Worm (Caenorhabditis elegans) whole organism, L4 larva: ENCODE data around the gene F18E9.3.

Experiments used
- F37D6.2 ChIP-seq: sonication (generic microtip); optimal IDR thresholded peaks from 2 replicates; lab custom pipeline; 2016; ENCODE audit warnings: mild to moderate bottlenecking, missing genetic modification characterization, missing compliant biosample characterization
- F44E2.7 ChIP-seq: fragments of 200-800 bp; sonication (Bioruptor generic); IDR thresholded peaks from 2 replicates; pipeline ENCODE4 v2.1.2; 2022; ENCODE audit warnings: missing genetic modification characterization, missing compliant biosample characterization
- F49E8.2 ChIP-seq: sonication (generic microtip); optimal IDR thresholded peaks from 2 replicates; lab custom pipeline; 2016; ENCODE audit warnings: missing compliant biosample characterization, mild to moderate bottlenecking, missing genetic modification characterization, borderline replicate concordance
- T26A8.4 ChIP-seq: fragments of 200-800 bp; sonication (Bioruptor generic); IDR thresholded peaks from 2 replicates; pipeline ENCODE4 v1.3.6; 2022; ENCODE audit warnings: missing genetic modification characterization, missing compliant biosample characterization
- Y105C5A.15 ChIP-seq: fragments of 200-800 bp; sonication (Bioruptor generic); IDR thresholded peaks from 2 replicates; pipeline ENCODE4 v1.3.6; 2022; ENCODE audit warnings: missing genetic modification characterization, missing compliant biosample characterization
- Y48G9A.11 ChIP-seq: fragments of 200-800 bp; sonication (Bioruptor generic); IDR thresholded peaks from 2 replicates; pipeline ENCODE4 v1.3.6; 2022; ENCODE audit warnings: missing genetic modification reagents, missing genetic modification characterization, missing compliant biosample characterization
- Y75B8A.6 ChIP-seq: fragments of 200-800 bp; sonication (Bioruptor generic); IDR thresholded peaks from 2 replicates; pipeline ENCODE4 v1.3.6; 2022; ENCODE audit warnings: missing genetic modification reagents, missing genetic modification characterization, missing compliant biosample characterization
- attf-4 ChIP-seq: sonication (generic microtip); optimal IDR thresholded peaks from 3 replicates; lab custom pipeline; 2017; ENCODE audit warnings: missing biosample characterization, missing genetic modification characterization
- ceh-82 ChIP-seq: sonication (generic microtip); optimal IDR thresholded peaks from 2 replicates; lab custom pipeline; 2017; ENCODE audit warnings: missing biosample characterization, missing genetic modification characterization
- ces-1 ChIP-seq: fragments of 150-350 bp; sonication (generic microtip); optimal IDR thresholded peaks from 4 replicates; lab custom pipeline; 2014; ENCODE audit warnings: missing biosample characterization, missing genetic modification reagents, missing genetic modification characterization
- dmd-8 ChIP-seq: fragments of 200-800 bp; sonication (Bioruptor generic); IDR thresholded peaks from 2 replicates; pipeline ENCODE4 v1.3.6; 2022; ENCODE audit warnings: missing genetic modification characterization, missing compliant biosample characterization
- dmd-9 ChIP-seq: fragments of 200-800 bp; sonication (Bioruptor generic); IDR thresholded peaks from 2 replicates; pipeline ENCODE4 v1.3.6; 2022; ENCODE audit warnings: missing genetic modification reagents, missing genetic modification characterization, missing compliant biosample characterization
- fos-1 ChIP-seq: fragments of 150-350 bp; optimal IDR thresholded peaks from 2 replicates; lab custom pipeline; 2014; ENCODE audit warnings: missing biosample characterization, missing genetic modification characterization
- gei-8 ChIP-seq: fragments of 200-800 bp; sonication (Bioruptor generic); optimal IDR thresholded peaks from 2 replicates; lab custom pipeline; 2018; ENCODE audit warnings: mild to moderate bottlenecking, missing genetic modification characterization, missing compliant biosample characterization
- lin-13 ChIP-seq: fragments of 150-350 bp; optimal IDR thresholded peaks from 2 replicates; lab custom pipeline; 2014; ENCODE audit warnings: missing biosample characterization, missing genetic modification reagents, missing genetic modification characterization
- lin-29 ChIP-seq: fragments of 200-800 bp; sonication (Bioruptor generic); IDR thresholded peaks from 2 replicates; pipeline ENCODE4 v1.3.6; 2022; ENCODE audit warnings: missing genetic modification reagents, missing genetic modification characterization, missing compliant biosample characterization
- lin-38 ChIP-seq: fragments of 200-800 bp; sonication (Bioruptor generic); IDR thresholded peaks from 2 replicates; pipeline ENCODE4 v1.3.6; 2022; ENCODE audit warnings: missing genetic modification reagents, missing genetic modification characterization, missing compliant biosample characterization
- lin-39 ChIP-seq: fragments of 150-350 bp; optimal IDR thresholded peaks from 2 replicates; lab custom pipeline; 2014; ENCODE audit warnings: missing biosample characterization, missing genetic modification reagents, missing genetic modification characterization
- madf-5 ChIP-seq, 2 experiments: fragments of 200-800 bp; sonication (Bioruptor generic); IDR thresholded peaks; 2 replicates each; pipeline ENCODE4 v1.3.6; 2022; ENCODE audit warnings: missing compliant biosample characterization in 2 of 2, missing genetic modification characterization in 2 of 2
- mdl-1 ChIP-seq, 2 experiments: fragments of 150-350 bp in 1 of 2; sonication (generic microtip) in 1 of 2; optimal IDR thresholded peaks; 2 replicates each; lab custom pipeline; 2014 to 2017; ENCODE audit warnings: missing biosample characterization in 2 of 2, missing genetic modification characterization in 2 of 2
- mep-1 ChIP-seq: fragments of 150-350 bp; sonication (generic microtip); optimal IDR thresholded peaks from 3 replicates; lab custom pipeline; 2014; ENCODE audit warnings: missing biosample characterization, missing genetic modification characterization
- nhr-11 ChIP-seq: fragments of 150-350 bp; optimal IDR thresholded peaks from 2 replicates; lab custom pipeline; 2014; ENCODE audit warnings: missing biosample characterization, missing genetic modification characterization
- nhr-111 ChIP-seq: fragments of 200-800 bp; sonication (Bioruptor generic); optimal IDR thresholded peaks from 2 replicates; lab custom pipeline; 2018; ENCODE audit warnings: mild to moderate bottlenecking, missing genetic modification characterization, missing compliant biosample characterization
- nhr-28 ChIP-seq: fragments of 150-350 bp; optimal IDR thresholded peaks from 2 replicates; lab custom pipeline; 2014; ENCODE audit warnings: missing biosample characterization, missing genetic modification characterization
- nhr-48 ChIP-seq: sonication (generic microtip); optimal IDR thresholded peaks from 2 replicates; lab custom pipeline; 2016; ENCODE audit warnings: mild to moderate bottlenecking, missing genetic modification characterization, missing compliant biosample characterization
- pqm-1 ChIP-seq: sonication (generic microtip); optimal IDR thresholded peaks from 2 replicates; lab custom pipeline; 2017; ENCODE audit warnings: missing biosample characterization, missing genetic modification characterization
- rbr-2 ChIP-seq: sonication (generic microtip); optimal IDR thresholded peaks from 2 replicates; lab custom pipeline; 2016; ENCODE audit warnings: missing genotype, missing genetic modification characterization, missing compliant biosample characterization
- set-16 ChIP-seq: fragments of 200-800 bp; sonication (Bioruptor generic); IDR thresholded peaks from 2 replicates; pipeline ENCODE4 v1.3.6; 2022; ENCODE audit warnings: missing genetic modification reagents, missing genetic modification characterization, missing compliant biosample characterization
- spr-1 ChIP-seq: sonication (generic microtip); optimal IDR thresholded peaks from 2 replicates; lab custom pipeline; 2016; ENCODE audit warnings: mild to moderate bottlenecking, missing genetic modification characterization, missing compliant biosample characterization
- tag-97 ChIP-seq: fragments of 200-800 bp; sonication (Bioruptor generic); IDR thresholded peaks from 2 replicates; pipeline ENCODE4 v1.3.6; 2022; ENCODE audit warnings: missing genetic modification characterization, missing compliant biosample characterization
- unc-39 ChIP-seq: sonication (generic microtip); optimal IDR thresholded peaks from 2 replicates; lab custom pipeline; 2017; ENCODE audit warnings: missing biosample characterization, missing genetic modification characterization
- vab-7 ChIP-seq: fragments of 200-800 bp; sonication (Bioruptor generic); IDR thresholded peaks from 2 replicates; pipeline ENCODE4 v1.3.6; 2022; ENCODE audit warnings: missing genetic modification reagents, missing genetic modification characterization, missing compliant biosample characterization
- zfp-2 ChIP-seq: sonication (generic microtip); optimal IDR thresholded peaks from 2 replicates; lab custom pipeline; 2016; ENCODE audit warnings: mild to moderate bottlenecking, missing genetic modification characterization, missing compliant biosample characterization

The F18E9.3 gene

ce11 chrX:8581447-8581846 is 4.5 kb upstream of the F18E9.3 start, which contains the start of gene F18E9.8:
Gene F18E9.8, minus strand, starts transcription at chrX:8581547.
- no peak for TF ChIP-seq F44E2.7 (GFP tag; lab: Robert Waterston, UW)
- TF ChIP-seq vab-7 (GFP tag; lab: Robert Waterston, UW), result no peak
- TF ChIP-seq lin-29 (GFP tag; lab: Robert Waterston, UW), result no peak
- no peak for TF ChIP-seq gei-8
- TF ChIP-seq nhr-111, result no peak
- TF ChIP-seq F49E8.2 (tag; lab: Kevin White, UChicago), result no peak
- no peak for TF ChIP-seq madf-5 (GFP tag; IDR thresholded peaks at IDR 0.05; lab: Robert Waterston, UW)

ce11 chrX:8582767-8583360 is 3.1 kb upstream of the F18E9.3 start:
- TF ChIP-seq nhr-11 (tag; lab: Kevin White, UChicago) (peak; percentile 36), nhr-28 (tag; lab: Kevin White, UChicago) (peak; percentile 9), fos-1 (tag; lab: Kevin White, UChicago) (no peak), lin-13 (GFP tag; lab: Kevin White, UChicago) (no peak), lin-39 (tag; lab: Kevin White, UChicago) (no peak)

ce11 chrX:8584825-8585384 is 1.0 kb upstream of the F18E9.3 start:
- no peak for TF ChIP-seq nhr-48 (tag; lab: Kevin White, UChicago)
- no peak for TF ChIP-seq attf-4 (tag; lab: Kevin White, UChicago)
- TF ChIP-seq ces-1 (GFP tag; lab: Kevin White, UChicago), result no peak
- TF ChIP-seq lin-38, result no peak
- TF ChIP-seq dmd-9 (GFP tag; lab: Robert Waterston, UW), result no peak
- no peak for TF ChIP-seq Y105C5A.15 (GFP tag; lab: Robert Waterston, UW)
- TF ChIP-seq set-16, result no peak
- no peak for TF ChIP-seq Y75B8A.6 (GFP tag; lab: Robert Waterston, UW)
- TF ChIP-seq T26A8.4 (GFP tag; lab: Robert Waterston, UW), result no peak
- TF ChIP-seq rbr-2 (tag; lab: Kevin White, UChicago), result no peak
- no peak for TF ChIP-seq mep-1 (tag; lab: Kevin White, UChicago)
- TF ChIP-seq vab-7 (GFP tag; lab: Robert Waterston, UW), result no peak
- no peak for TF ChIP-seq ceh-82 (tag; lab: Kevin White, UChicago)
- no peak for TF ChIP-seq mdl-1 (tag; optimal IDR thresholded peaks at IDR 0.05; lab: Kevin White, UChicago)
- no peak for TF ChIP-seq unc-39 (tag; lab: Kevin White, UChicago)
- TF ChIP-seq dmd-8, result no peak
- TF ChIP-seq Y48G9A.11 (GFP tag; lab: Robert Waterston, UW), result no peak

- no peak for TF ChIP-seq F37D6.2 (tag; lab: Kevin White, UChicago)
- no peak for TF ChIP-seq pqm-1
- TF ChIP-seq, all 104 proteins: peak for 0
Measured at ce11 chrX:8592881-8593280, 6.9 kb downstream of the F18E9.3 start, which contains the start of gene nlp-7. Gene nlp-7, plus strand, starts transcription at chrX:8593181.

- TF ChIP-seq spr-1 (tag; lab: Kevin White, UChicago) (no peak), tag-97 (GFP tag; lab: Robert Waterston, UW) (no peak), zfp-2 (no peak), lin-39 (tag; lab: Kevin White, UChicago) (no peak)
Measured at ce11 chrX:8597647-8598046, 11.7 kb downstream of the F18E9.3 start, which contains the start of gene F18E9.7. Gene F18E9.7, minus strand, starts transcription at chrX:8597747.
